Worm (Caenorhabditis elegans) whole organism, mixed stage, embryonic: Measurements from ENCODE around the gene C03B1.13.

Experiments used
- M03D4.4 ChIP-seq: sonication (generic microtip); optimal IDR thresholded peaks from 2 replicates; lab custom pipeline; 2017; ENCODE audit warnings: mild to moderate bottlenecking, missing genetic modification characterization, missing compliant biosample characterization
- bed-3 ChIP-seq: fragments of 200-800 bp; sonication (Bioruptor generic); optimal IDR thresholded peaks from 3 replicates; lab custom pipeline; 2018; ENCODE audit warnings: mild to moderate bottlenecking, missing genetic modification characterization, moderate library complexity, missing compliant biosample characterization
- blmp-1 ChIP-seq: fragments of 150-350 bp; optimal IDR thresholded peaks from 2 replicates; lab custom pipeline; 2014; ENCODE audit warnings: missing biosample characterization, missing genetic modification characterization
- ceh-39 ChIP-seq: fragments of 150-350 bp; optimal IDR thresholded peaks from 2 replicates; lab custom pipeline; 2014; ENCODE audit warnings: missing biosample characterization, missing genetic modification characterization
- ceh-43 ChIP-seq: fragments of 200-800 bp; sonication (Bioruptor generic); optimal IDR thresholded peaks from 2 replicates; lab custom pipeline; 2018; ENCODE audit warnings: mild to moderate bottlenecking, missing genetic modification characterization, moderate library complexity, missing compliant biosample characterization
- ceh-83 ChIP-seq: fragments of 200-800 bp; sonication (Bioruptor generic); optimal IDR thresholded peaks from 2 replicates; lab custom pipeline; 2018; ENCODE audit warnings: mild to moderate bottlenecking, missing genetic modification characterization, missing compliant biosample characterization
- ces-1 ChIP-seq: fragments of 150-350 bp; optimal IDR thresholded peaks from 2 replicates; lab custom pipeline; 2014; ENCODE audit warnings: missing biosample characterization, missing genetic modification reagents, missing genetic modification characterization
- cnd-1 ChIP-seq: fragments of 200-800 bp; sonication (Bioruptor generic); optimal IDR thresholded peaks from 2 replicates; lab custom pipeline; 2018; ENCODE audit warnings: mild to moderate bottlenecking, missing genetic modification characterization, missing compliant biosample characterization
- drap-1 ChIP-seq: fragments of 200-800 bp; sonication (Bioruptor generic); optimal IDR thresholded peaks from 3 replicates; lab custom pipeline; 2018; ENCODE audit warnings: mild to moderate bottlenecking, missing genetic modification characterization, missing compliant biosample characterization
- elt-1 ChIP-seq: sonication (generic microtip); optimal IDR thresholded peaks from 2 replicates; lab custom pipeline; 2017; ENCODE audit warnings: missing genetic modification characterization, mild to moderate bottlenecking, missing compliant biosample characterization, antibody characterized with exemption, moderate library complexity, borderline replicate concordance; ENCODE audit not compliant: insufficient read depth
- elt-3 ChIP-seq: fragments of 150-350 bp; optimal IDR thresholded peaks from 2 replicates; lab custom pipeline; 2014; ENCODE audit warnings: missing biosample characterization, missing genetic modification characterization
- flh-1 ChIP-seq: fragments of 200-800 bp; sonication (Bioruptor generic); optimal IDR thresholded peaks from 2 replicates; lab custom pipeline; 2018; ENCODE audit warnings: mild to moderate bottlenecking, missing genetic modification characterization, moderate library complexity, missing compliant biosample characterization
- ham-2 ChIP-seq: fragments of 200-800 bp; sonication (Bioruptor generic); optimal IDR thresholded peaks from 2 replicates; lab custom pipeline; 2018; ENCODE audit warnings: mild to moderate bottlenecking, missing genetic modification characterization, missing compliant biosample characterization
- hlh-1 ChIP-seq: fragments of 150-350 bp; optimal IDR thresholded peaks from 2 replicates; lab custom pipeline; 2014; ENCODE audit warnings: missing biosample characterization, missing genetic modification reagents, missing genetic modification characterization
- lin-13 ChIP-seq: fragments of 150-350 bp; optimal IDR thresholded peaks from 2 replicates; lab custom pipeline; 2014; ENCODE audit warnings: missing biosample characterization, missing genetic modification characterization
- lin-32 ChIP-seq: fragments of 200-800 bp; sonication (Bioruptor generic); optimal IDR thresholded peaks from 2 replicates; lab custom pipeline; 2018; ENCODE audit warnings: mild to moderate bottlenecking, missing genetic modification characterization, missing compliant biosample characterization
- lsy-2 ChIP-seq: fragments of 150-350 bp; optimal IDR thresholded peaks from 2 replicates; lab custom pipeline; 2014; ENCODE audit warnings: missing biosample characterization, missing genetic modification characterization
- mab-5 ChIP-seq: fragments of 150-350 bp; optimal IDR thresholded peaks from 2 replicates; lab custom pipeline; 2014; ENCODE audit warnings: missing biosample characterization, missing genetic modification characterization
- mep-1 ChIP-seq: fragments of 150-350 bp; optimal IDR thresholded peaks from 2 replicates; lab custom pipeline; 2017; ENCODE audit warnings: missing biosample characterization, missing genetic modification reagents, missing genetic modification characterization, inconsistent platforms
- mls-2 ChIP-seq: sonication (generic microtip); optimal IDR thresholded peaks from 2 replicates; lab custom pipeline; 2016; ENCODE audit warnings: mild to moderate bottlenecking, missing genetic modification characterization, moderate library complexity, missing compliant biosample characterization
- nhr-12 ChIP-seq: fragments of 150-350 bp; optimal IDR thresholded peaks from 2 replicates; lab custom pipeline; 2014; ENCODE audit warnings: missing biosample characterization, missing genetic modification characterization
- nhr-2 ChIP-seq: fragments of 150-350 bp; optimal IDR thresholded peaks from 2 replicates; lab custom pipeline; 2014; ENCODE audit warnings: missing biosample characterization, missing genetic modification characterization
- nhr-237 ChIP-seq: fragments of 150-350 bp; optimal IDR thresholded peaks from 2 replicates; lab custom pipeline; 2014; ENCODE audit warnings: missing biosample characterization, missing genetic modification characterization
- nhr-28 ChIP-seq: fragments of 150-350 bp; optimal IDR thresholded peaks from 2 replicates; lab custom pipeline; 2014; ENCODE audit warnings: missing biosample characterization, missing genetic modification characterization
- nhr-76 ChIP-seq: sonication (generic microtip); optimal IDR thresholded peaks from 2 replicates; lab custom pipeline; 2017; ENCODE audit warnings: missing biosample characterization, missing genetic modification characterization
- pha-4 ChIP-seq: fragments of 150-350 bp; optimal IDR thresholded peaks from 2 replicates; lab custom pipeline; 2018; ENCODE audit warnings: missing biosample characterization, missing genetic modification reagents, missing genetic modification characterization
- sem-2 ChIP-seq: fragments of 200-800 bp; sonication (Bioruptor generic); optimal IDR thresholded peaks from 2 replicates; lab custom pipeline; 2018; ENCODE audit warnings: mild to moderate bottlenecking, missing genetic modification characterization, missing compliant biosample characterization
- snpc-4 ChIP-seq: fragments of 150-350 bp; optimal IDR thresholded peaks from 2 replicates; lab custom pipeline; 2014; ENCODE audit warnings: missing biosample characterization, missing genetic modification characterization
- sptf-1 ChIP-seq: sonication (generic microtip); optimal IDR thresholded peaks from 2 replicates; lab custom pipeline; 2017; ENCODE audit warnings: mild to moderate bottlenecking, missing genetic modification characterization, moderate library complexity, missing compliant biosample characterization
- tbx-8 ChIP-seq: fragments of 200-800 bp; sonication (Bioruptor generic); optimal IDR thresholded peaks from 2 replicates; lab custom pipeline; 2018; ENCODE audit warnings: mild to moderate bottlenecking, missing genetic modification characterization, moderate library complexity, missing compliant biosample characterization
- unc-120 ChIP-seq: sonication (generic microtip); optimal IDR thresholded peaks from 2 replicates; lab custom pipeline; 2017; ENCODE audit warnings: missing genetic modification characterization, missing compliant biosample characterization; ENCODE audit not compliant: poor library complexity, severe bottlenecking
- unc-39 ChIP-seq: fragments of 150-350 bp; optimal IDR thresholded peaks from 2 replicates; lab custom pipeline; 2014; ENCODE audit warnings: missing biosample characterization, missing genetic modification characterization
- unc-62 ChIP-seq: fragments of 150-350 bp; optimal IDR thresholded peaks from 2 replicates; lab custom pipeline; 2014; ENCODE audit warnings: missing biosample characterization, missing genetic modification reagents, missing genetic modification characterization
- zip-8 ChIP-seq: fragments of 150-350 bp; optimal IDR thresholded peaks from 2 replicates; lab custom pipeline; 2014; ENCODE audit warnings: missing biosample characterization, missing genetic modification characterization
- ztf-11 ChIP-seq: fragments of 150-350 bp; optimal IDR thresholded peaks from 2 replicates; lab custom pipeline; 2014; ENCODE audit warnings: missing biosample characterization, missing genetic modification characterization

The C03B1.13 gene

DNA sequence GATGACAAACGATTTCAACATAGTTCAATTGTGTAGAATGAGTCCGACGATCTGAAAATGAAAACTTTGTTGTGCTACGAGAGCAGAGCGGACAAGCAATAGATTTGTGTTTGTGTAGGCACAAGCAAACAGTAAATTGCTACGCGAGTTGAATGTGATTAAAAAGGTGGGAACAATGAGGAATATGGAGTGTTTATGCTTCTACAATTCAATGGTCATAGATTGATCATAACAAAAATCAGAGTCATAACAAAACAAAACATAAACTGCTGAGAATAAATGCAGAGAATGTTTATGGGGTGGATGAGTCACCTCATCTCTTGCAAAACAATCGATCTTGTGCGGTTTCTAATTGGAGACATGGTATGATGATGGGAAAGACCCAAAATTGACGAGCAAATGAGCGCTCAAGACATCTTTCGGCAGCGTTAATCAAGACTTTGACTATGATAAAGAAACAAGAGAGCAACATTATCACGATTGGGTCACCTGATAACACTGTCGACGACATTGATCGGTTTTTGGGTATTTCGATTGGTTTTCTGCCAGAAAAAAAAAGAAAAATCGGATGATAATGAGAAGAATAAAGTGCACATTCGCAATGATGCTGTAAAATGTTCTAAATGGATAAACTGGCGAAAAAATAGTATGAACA is 39.9 kb upstream of the C03B1.13 start, which contains the start of gene lmp-1:
TSS of gene lmp-1 (minus strand) at position 51 of the 655 bp plus-strand sequence.
- TF ChIP-seq lsy-2 (tag; lab: Kevin White, UChicago) (no peak), unc-120 (no peak), pha-4 (tag; lab: Kevin White, UChicago) (no peak), elt-1 (tag; lab: Kevin White, UChicago) (no peak), unc-62 (GFP tag; lab: Kevin White, UChicago) (no peak), blmp-1 (tag; lab: Kevin White, UChicago) (no peak), hlh-1 (tag; lab: Kevin White, UChicago) (no peak), mep-1 (no peak), ceh-83 (no peak), cnd-1 (tag; lab: Kevin White, UChicago) (no peak), flh-1 (GFP tag; lab: Kevin White, UChicago) (no peak), ztf-11 (tag; lab: Kevin White, UChicago) (no peak), tbx-8 (no peak), ceh-39 (tag; lab: Kevin White, UChicago) (no peak), nhr-12 (tag; lab: Kevin White, UChicago) (no peak), unc-39 (tag; lab: Kevin White, UChicago) (no peak), lin-13 (tag; lab: Kevin White, UChicago) (no peak), mab-5 (tag; lab: Kevin White, UChicago) (no peak), nhr-2 (tag; lab: Kevin White, UChicago) (no peak)

DNA sequence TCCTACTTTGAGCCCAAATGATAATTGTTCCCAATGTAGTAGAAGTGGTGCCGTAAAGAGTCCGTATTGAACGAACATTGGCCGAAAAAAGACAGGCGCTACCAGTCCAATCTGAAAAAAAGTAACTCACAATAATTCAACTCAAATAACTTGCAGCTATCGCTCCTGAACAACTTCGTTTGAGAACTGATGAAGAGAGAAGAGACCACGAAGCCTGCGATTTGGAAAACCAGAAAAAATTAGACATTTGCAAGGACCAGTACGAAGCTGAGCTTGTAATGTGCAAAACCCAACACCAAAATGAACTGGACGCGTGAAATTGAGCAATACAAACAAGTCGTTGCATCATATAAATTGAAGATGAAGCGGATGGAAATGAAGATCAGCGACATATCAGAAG is 36.6 kb upstream of the C03B1.13 start, which contains the start of gene C03B1.1:
TSS of gene C03B1.1 (plus strand) at position 301 of the 400 bp plus-strand sequence.
- no peak for TF ChIP-seq mep-1
- TF ChIP-seq ceh-83, result no peak
- no peak for TF ChIP-seq sptf-1 (tag; lab: Kevin White, UChicago)
- TF ChIP-seq flh-1 (GFP tag; lab: Kevin White, UChicago), result no peak
- no peak for TF ChIP-seq cnd-1 (tag; lab: Kevin White, UChicago)

DNA sequence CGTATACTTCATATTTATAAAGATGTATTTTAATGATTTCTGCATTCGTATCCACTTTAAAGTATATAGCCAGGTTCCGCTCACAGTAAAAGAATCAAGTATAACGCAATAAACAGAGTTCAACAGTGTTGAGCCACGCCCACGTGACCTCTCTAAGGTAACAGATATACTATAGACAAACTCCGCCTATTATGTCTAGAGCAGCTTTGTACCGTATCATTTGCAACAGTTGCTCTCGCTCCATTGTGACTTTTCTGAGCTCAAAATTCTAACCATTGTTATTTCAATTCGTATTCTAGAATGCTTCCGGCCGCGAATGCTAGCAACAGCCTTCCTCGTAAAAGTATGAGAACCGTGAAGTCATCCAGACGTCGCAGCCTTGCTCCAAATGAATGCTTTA is 35.5 kb upstream of the C03B1.13 start, which contains the start of gene C03B1.17:
TSS of gene C03B1.17 (plus strand) at position 301 of the 400 bp plus-strand sequence.
- TF ChIP-seq snpc-4 (tag; lab: Kevin White, UChicago) (no peak), sem-2 (GFP tag; lab: Kevin White, UChicago) (no peak), lin-32 (GFP tag; lab: Kevin White, UChicago) (no peak), flh-1 (GFP tag; lab: Kevin White, UChicago) (no peak), elt-1 (tag; lab: Kevin White, UChicago) (no peak), unc-120 (no peak), sptf-1 (tag; lab: Kevin White, UChicago) (no peak), bed-3 (GFP tag; lab: Kevin White, UChicago) (no peak), mep-1 (no peak), ceh-43 (GFP tag; lab: Kevin White, UChicago) (no peak), nhr-2 (tag; lab: Kevin White, UChicago) (no peak), nhr-28 (no peak), hlh-1 (tag; lab: Kevin White, UChicago) (no peak), ztf-11 (tag; lab: Kevin White, UChicago) (no peak), pha-4 (tag; lab: Kevin White, UChicago) (no peak)

DNA sequence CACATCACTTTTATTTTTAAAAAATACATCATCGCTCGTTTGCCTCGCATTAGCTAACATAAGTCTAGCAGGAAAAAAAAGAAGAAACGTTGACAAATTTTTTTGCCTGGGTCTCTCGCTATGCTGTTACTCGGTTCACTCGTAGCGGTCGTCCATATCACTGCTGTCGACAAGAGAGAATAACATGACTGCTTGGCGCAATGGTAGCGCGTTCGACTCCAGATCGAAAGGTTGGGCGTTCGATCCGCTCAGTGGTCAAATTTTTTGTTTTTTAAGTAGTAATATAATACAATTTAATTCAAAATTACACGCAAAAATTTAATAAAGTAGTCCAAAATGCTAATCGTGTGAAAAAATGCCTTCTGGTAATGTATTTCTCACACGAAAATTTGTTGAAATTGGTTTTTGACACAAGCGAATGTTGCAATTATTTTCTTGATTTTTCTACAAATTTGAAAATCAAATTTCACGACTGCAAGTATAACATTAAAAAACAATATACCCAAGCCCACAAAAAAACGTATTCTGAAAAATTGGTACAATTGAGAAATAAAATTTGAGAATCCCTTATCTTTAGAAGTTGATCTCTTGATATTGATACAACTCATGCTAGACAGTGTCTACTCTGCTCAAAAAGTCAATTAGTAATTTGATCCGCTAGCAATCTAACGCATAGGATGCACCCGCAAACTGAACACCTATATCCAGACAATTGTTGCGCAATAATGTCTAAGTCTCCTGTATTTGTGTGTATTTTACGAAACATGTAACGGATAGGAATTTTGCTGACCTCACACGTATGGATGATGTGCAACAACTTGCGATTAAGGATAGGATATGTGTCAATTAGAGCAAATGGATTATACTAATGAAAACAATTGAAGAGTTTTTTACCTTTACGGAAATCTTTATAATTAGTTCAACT is 33.6 kb upstream of the C03B1.13 start:
- TF ChIP-seq bed-3 (GFP tag; lab: Kevin White, UChicago), result peak; percentile 71
- TF ChIP-seq drap-1 (GFP tag; lab: Kevin White, UChicago), result peak; percentile 79
- TF ChIP-seq M03D4.4, result peak; percentile 83
- peak; percentile 59 for TF ChIP-seq unc-120
- no peak for TF ChIP-seq elt-1 (tag; lab: Kevin White, UChicago)
- no peak for TF ChIP-seq elt-3 (tag; lab: Kevin White, UChicago)
- TF ChIP-seq ces-1 (GFP tag; lab: Kevin White, UChicago), result no peak
- TF ChIP-seq lin-13 (tag; lab: Kevin White, UChicago), result no peak
- TF ChIP-seq pha-4 (tag; lab: Kevin White, UChicago), result no peak
- TF ChIP-seq nhr-28, result no peak
- no peak for TF ChIP-seq blmp-1 (tag; lab: Kevin White, UChicago)
- no peak for TF ChIP-seq ztf-11 (tag; lab: Kevin White, UChicago)
- peak; percentile 77 for TF ChIP-seq mls-2
- no peak for TF ChIP-seq nhr-12 (tag; lab: Kevin White, UChicago)
- TF ChIP-seq lin-32 (GFP tag; lab: Kevin White, UChicago), result peak; percentile 37
- peak; percentile 71 for TF ChIP-seq sem-2 (GFP tag; lab: Kevin White, UChicago)
- peak; percentile 88 for TF ChIP-seq sptf-1 (tag; lab: Kevin White, UChicago)
- peak; percentile 76 for TF ChIP-seq zip-8
- TF ChIP-seq tbx-8, result peak; percentile 79
- TF ChIP-seq snpc-4 (tag; lab: Kevin White, UChicago), result no peak
- peak; percentile 22 for TF ChIP-seq mab-5 (tag; lab: Kevin White, UChicago)
- peak; percentile 68 for TF ChIP-seq cnd-1 (tag; lab: Kevin White, UChicago)
- TF ChIP-seq ham-2 (GFP tag; lab: Kevin White, UChicago), result peak; percentile 47
- no peak for TF ChIP-seq unc-62 (GFP tag; lab: Kevin White, UChicago)
- TF ChIP-seq flh-1 (GFP tag; lab: Kevin White, UChicago), result peak; percentile 43
- peak; percentile 20 for TF ChIP-seq nhr-237 (tag; lab: Kevin White, UChicago)
- peak; percentile 11 for TF ChIP-seq mep-1
- peak; percentile 84 for TF ChIP-seq ceh-83
- TF ChIP-seq nhr-76 (tag; lab: Kevin White, UChicago), result no peak
- TF ChIP-seq hlh-1 (tag; lab: Kevin White, UChicago), result peak; percentile 46
- no peak for TF ChIP-seq unc-39 (tag; lab: Kevin White, UChicago)
- TF ChIP-seq lsy-2 (tag; lab: Kevin White, UChicago), result no peak
